Worm (Caenorhabditis elegans): ENCODE data around the gene jmjd-3.3.

jmjd-3.3 gene

DNA sequence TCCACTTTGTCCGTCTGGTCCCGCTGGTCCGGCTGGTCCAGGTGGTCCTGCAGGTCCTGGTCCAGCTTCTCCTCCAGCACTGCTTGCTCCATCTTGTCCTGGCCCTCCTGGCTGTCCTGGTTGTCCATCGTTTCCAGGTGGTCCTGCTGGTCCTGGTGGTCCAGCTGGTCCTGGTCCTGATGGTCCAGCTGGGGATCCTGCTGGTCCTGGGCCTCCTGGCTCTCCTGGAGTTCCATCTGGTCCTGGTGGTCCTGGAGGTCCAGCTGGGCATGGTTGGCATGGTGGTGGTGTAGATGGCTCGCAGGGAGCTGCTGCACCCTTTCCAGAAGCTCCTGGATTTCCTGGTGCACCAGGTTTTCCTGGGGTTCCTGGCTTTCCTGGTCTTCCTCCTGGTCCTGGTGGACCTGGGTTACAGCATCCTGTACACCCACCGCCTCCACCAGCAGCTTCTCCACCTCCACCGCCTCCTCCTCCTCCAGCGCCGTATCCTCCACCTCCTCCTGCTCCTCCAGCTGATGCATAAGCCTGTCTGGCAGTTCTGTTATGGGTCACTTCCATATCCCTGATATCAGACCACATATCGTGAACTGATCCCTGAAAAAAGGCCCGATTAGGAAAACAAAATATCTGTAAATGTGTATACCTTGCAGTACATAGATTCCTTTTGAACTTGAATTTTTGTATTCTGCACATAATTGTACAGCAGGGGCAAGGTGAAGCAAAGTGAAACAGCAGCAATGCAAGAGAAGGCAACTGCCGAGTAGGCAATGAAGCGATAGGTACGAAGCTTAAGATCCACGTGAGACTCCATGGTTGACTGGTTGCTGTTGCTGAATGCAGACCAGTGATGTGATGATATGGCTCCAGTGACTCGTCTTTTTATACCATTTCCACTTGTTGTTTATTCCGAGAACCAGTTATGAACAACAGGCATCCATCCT is 31.0 kb downstream of the jmjd-3.3 start, which contains the start of gene col-183:
Gene col-183 (minus strand): TSS at position 839 of the 941 bp plus-strand sequence.
- TF ChIP-seq ztf-4 (tag; optimal IDR thresholded peaks at IDR 0.05) (no peak), zag-1 (tag; optimal IDR thresholded peaks at IDR 0.05) (no peak), sma-3 (GFP tag; optimal IDR thresholded peaks at IDR 0.05) (no peak), dmd-4 (tag; optimal IDR thresholded peaks at IDR 0.05) (no peak), crh-2 (tag; optimal IDR thresholded peaks at IDR 0.05) (no peak), mbf-1 (tag; optimal IDR thresholded peaks at IDR 0.05) (no peak)

DNA sequence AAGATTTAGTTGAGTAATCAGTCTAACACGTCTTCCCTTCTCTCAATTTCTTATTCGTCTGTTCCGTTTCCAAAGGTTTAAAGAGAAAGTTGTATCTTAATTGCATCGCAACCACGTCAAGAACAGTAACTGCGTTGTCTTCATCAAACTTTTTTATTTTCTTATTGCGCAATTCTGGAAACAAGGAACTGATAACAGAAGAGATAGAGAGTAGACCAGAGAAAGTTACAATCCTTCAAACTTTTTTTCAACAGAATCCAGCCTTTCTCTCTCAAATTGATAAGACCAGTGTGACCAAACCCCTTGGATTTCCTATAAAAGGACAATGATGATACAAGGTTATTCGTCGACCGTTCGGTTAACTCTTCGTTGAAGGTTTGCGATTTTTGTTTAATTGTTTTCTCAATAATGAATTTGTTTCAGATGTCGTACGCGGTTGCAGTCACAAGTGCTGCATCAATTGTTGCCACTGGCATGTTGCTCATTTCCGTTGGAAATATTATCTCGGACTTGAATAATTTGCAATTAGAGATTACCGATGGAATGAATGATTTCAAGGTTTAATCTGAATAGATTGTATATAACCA is 32.9 kb downstream of the jmjd-3.3 start, which contains the start of gene col-184:
Gene col-184 (plus strand): TSS at position 409 of the 587 bp plus-strand sequence.
- TF ChIP-seq gmeb-1 (tag; optimal IDR thresholded peaks at IDR 0.05): no peak
- no peak for TF ChIP-seq fos-1 (tag; optimal IDR thresholded peaks at IDR 0.05)
- no peak for TF ChIP-seq elt-1 (tag; optimal IDR thresholded peaks at IDR 0.05)
- TF ChIP-seq egl-27 (tag; optimal IDR thresholded peaks at IDR 0.05): no peak
- TF ChIP-seq nhr-21 (tag; optimal IDR thresholded peaks at IDR 0.05): no peak
- no peak for TF ChIP-seq mab-5 (tag; optimal IDR thresholded peaks at IDR 0.05)
- no peak for TF ChIP-seq sma-9 (GFP tag; optimal IDR thresholded peaks at IDR 0.05)
- TF ChIP-seq sma-9 (tag; optimal IDR thresholded peaks at IDR 0.05): no peak
- no peak for TF ChIP-seq lin-11 (tag; optimal IDR thresholded peaks at IDR 0.05)
- peak; percentile 49 for TF ChIP-seq blmp-1 (tag; optimal IDR thresholded peaks at IDR 0.05; ENCODE audit: insufficient read depth)
- TF ChIP-seq ama-1 (optimal IDR thresholded peaks at IDR 0.05): no peak
- no peak for TF ChIP-seq ztf-1 (GFP tag; conservative IDR thresholded peaks at IDR 0.05)
- no peak for TF ChIP-seq dmd-4 (tag; optimal IDR thresholded peaks at IDR 0.05)
- TF ChIP-seq sma-3 (GFP tag; optimal IDR thresholded peaks at IDR 0.05): peak; percentile 65
- TF ChIP-seq peb-1 (tag; optimal IDR thresholded peaks at IDR 0.05): no peak

DNA sequence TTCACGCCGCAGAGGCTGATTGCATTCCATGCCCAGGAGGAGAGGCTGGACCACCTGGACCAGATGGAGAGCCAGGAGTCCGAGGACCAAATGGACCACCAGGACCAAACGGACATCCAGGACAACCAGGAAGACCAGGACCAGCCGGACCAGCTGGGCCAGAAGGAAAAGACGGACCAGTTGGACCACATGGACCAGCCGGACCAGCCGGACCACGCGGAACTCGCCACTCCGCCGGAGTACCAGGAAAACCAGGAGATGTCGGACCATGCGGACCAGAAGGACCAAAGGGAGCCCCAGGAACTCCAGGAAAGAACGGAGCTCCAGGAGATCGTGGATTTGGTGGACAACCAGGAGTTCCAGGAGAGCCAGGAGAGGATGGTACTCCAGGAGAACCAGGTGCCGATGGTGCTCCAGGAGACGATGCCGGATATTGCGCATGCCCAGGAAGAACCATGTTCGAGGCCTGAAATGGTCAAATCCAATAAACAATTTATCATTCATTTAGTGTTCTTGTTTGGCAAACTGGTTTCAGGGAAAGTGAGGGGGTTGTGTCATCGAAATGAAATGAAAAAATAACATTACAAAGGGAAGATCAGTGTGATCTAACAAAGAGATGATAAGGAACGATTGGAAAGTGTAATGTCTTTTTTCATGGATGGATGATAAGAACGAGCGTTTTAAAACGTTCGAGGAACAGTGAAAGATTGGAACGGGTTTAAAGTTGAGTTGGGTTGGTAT is 33.9 kb downstream of the jmjd-3.3 start:
- no peak for TF ChIP-seq nhr-77 (tag; optimal IDR thresholded peaks at IDR 0.05)
- TF ChIP-seq C34F6.9 (tag; optimal IDR thresholded peaks at IDR 0.05): no peak
- TF ChIP-seq alr-1 (tag; optimal IDR thresholded peaks at IDR 0.05): no peak
- no peak for TF ChIP-seq elt-1 (tag; optimal IDR thresholded peaks at IDR 0.05)
- no peak for TF ChIP-seq nhr-6 (tag; optimal IDR thresholded peaks at IDR 0.05)
- TF ChIP-seq sma-3 (GFP tag; optimal IDR thresholded peaks at IDR 0.05): peak; percentile 23
- TF ChIP-seq ama-1 (optimal IDR thresholded peaks at IDR 0.05): no peak
- TF ChIP-seq fos-1 (tag; optimal IDR thresholded peaks at IDR 0.05): peak; percentile 0
- TF ChIP-seq ceh-16 (tag; optimal IDR thresholded peaks at IDR 0.05): no peak
- TF ChIP-seq R02D3.7 (tag; optimal IDR thresholded peaks at IDR 0.05): no peak

DNA sequence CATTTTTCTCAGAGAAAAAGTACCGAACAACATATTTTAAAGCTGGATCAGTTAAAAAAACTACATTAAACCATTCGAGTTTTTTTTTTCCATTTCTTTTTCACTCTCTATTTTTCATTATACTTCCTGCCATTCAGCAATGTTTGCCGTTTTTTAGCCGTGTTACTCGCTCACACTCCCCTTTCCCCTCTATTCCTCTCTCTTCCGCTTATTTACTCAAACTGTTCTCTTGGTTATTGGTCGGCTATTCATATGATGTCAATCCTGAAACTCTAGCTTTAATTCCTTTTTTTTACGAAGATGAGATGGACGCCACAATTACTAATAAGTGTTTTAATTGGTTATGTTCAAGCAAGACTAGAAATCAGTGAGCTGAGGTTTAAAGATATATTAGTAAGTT is 35.6 kb downstream of the jmjd-3.3 start, which contains the start of gene tre-4:
Gene tre-4 (plus strand): TSS at position 301 of the 400 bp plus-strand sequence.
- no peak for TF ChIP-seq C34F6.9 (tag; optimal IDR thresholded peaks at IDR 0.05)
- peak; percentile 39 for TF ChIP-seq unc-55 (GFP tag; optimal IDR thresholded peaks at IDR 0.05)

DNA sequence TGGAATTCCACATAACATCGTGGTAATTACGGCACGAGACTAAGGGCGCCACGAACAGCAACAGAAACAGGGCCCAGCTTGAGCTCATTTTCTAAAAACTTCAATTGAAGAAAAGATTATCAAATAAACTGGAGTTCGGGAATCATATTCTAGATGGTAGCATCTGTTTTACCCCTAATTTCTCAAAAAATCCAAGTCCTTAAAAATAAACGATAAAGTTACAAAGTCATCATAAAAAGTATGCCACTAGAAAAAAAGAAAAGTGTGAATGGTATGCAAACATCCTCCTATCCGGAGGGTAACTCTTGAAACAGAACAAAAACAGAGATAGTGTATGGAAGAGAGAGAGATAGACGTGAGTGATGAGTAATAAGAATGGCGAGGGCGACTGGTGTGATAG is 41.1 kb downstream of the jmjd-3.3 start, which contains the start of gene efn-3:
Gene efn-3 (minus strand): TSS at position 101 of the 400 bp plus-strand sequence.
- TF ChIP-seq nhr-6 (tag; optimal IDR thresholded peaks at IDR 0.05) (no peak), nhr-11 (tag; optimal IDR thresholded peaks at IDR 0.05) (no peak), lsy-2 (tag; optimal IDR thresholded peaks at IDR 0.05) (no peak), peb-1 (tag; optimal IDR thresholded peaks at IDR 0.05) (no peak), lin-11 (tag; optimal IDR thresholded peaks at IDR 0.05) (no peak), nhr-12 (tag; optimal IDR thresholded peaks at IDR 0.05) (no peak), nhr-25 (tag; optimal IDR thresholded peaks at IDR 0.05) (no peak), C34F6.9 (tag; optimal IDR thresholded peaks at IDR 0.05) (no peak), snpc-4 (tag; optimal IDR thresholded peaks at IDR 0.05) (no peak), mab-5 (tag; optimal IDR thresholded peaks at IDR 0.05) (no peak), gmeb-1 (tag; optimal IDR thresholded peaks at IDR 0.05) (no peak), elt-3 (tag; optimal IDR thresholded peaks at IDR 0.05) (no peak), unc-55 (GFP tag; optimal IDR thresholded peaks at IDR 0.05) (no peak), sem-4 (tag; optimal IDR thresholded peaks at IDR 0.05) (no peak), blmp-1 (tag; optimal IDR thresholded peaks at IDR 0.05; ENCODE audit: insufficient read depth) (no peak), F13H6.1 (tag; optimal IDR thresholded peaks at IDR 0.05) (no peak), sma-3 (GFP tag; optimal IDR thresholded peaks at IDR 0.05) (no peak), R02D3.7 (tag; optimal IDR thresholded peaks at IDR 0.05) (no peak), sma-9 (GFP tag; optimal IDR thresholded peaks at IDR 0.05) (no peak), sma-9 (tag; optimal IDR thresholded peaks at IDR 0.05) (no peak), ama-1 (optimal IDR thresholded peaks at IDR 0.05) (no peak)

Measured in whole organism, L2 larva.